Fruit fly (Drosophila melanogaster) whole organism, wandering third instar larva: Measurements from ENCODE around the gene Dref.

Experiments used
- Abd-B ChIP-seq: fragments of >200 bp; optimal IDR thresholded peaks from 2 replicates; lab custom pipeline; 2017; ENCODE audit warnings: missing biosample characterization, missing genetic modification characterization
- CG32264 ChIP-seq: fragments of 200-800 bp; sonication (Bioruptor generic); optimal IDR thresholded peaks from 2 replicates; lab custom pipeline; 2016; ENCODE audit warnings: missing biosample characterization, missing genetic modification characterization
- CG9705 ChIP-seq: fragments of 200-800 bp; sonication (Bioruptor generic); optimal IDR thresholded peaks from 2 replicates; lab custom pipeline; 2018; ENCODE audit warnings: missing biosample characterization, mild to moderate bottlenecking, missing genetic modification characterization
- CrebA ChIP-seq: fragments of 200-800 bp; sonication (Bioruptor generic); optimal IDR thresholded peaks from 2 replicates; lab custom pipeline; 2016; ENCODE audit warnings: missing biosample characterization, mild to moderate bottlenecking, missing genetic modification characterization, borderline replicate concordance
- Dfd ChIP-seq: fragments of >200 bp; optimal IDR thresholded peaks from 2 replicates; lab custom pipeline; 2017; ENCODE audit warnings: missing biosample characterization, missing genetic modification characterization
- Dif ChIP-seq: fragments of 200-275, 200-300 bp; sonication (Bioruptor generic); optimal IDR thresholded peaks from 2 replicates; lab custom pipeline; 2018; ENCODE audit warnings: missing biosample characterization, missing genetic modification characterization; ENCODE audit not compliant: partially characterized antibody
- GATAd ChIP-seq: sonication (Bioruptor generic); optimal IDR thresholded peaks from 2 replicates; lab custom pipeline; 2016; ENCODE audit warnings: missing biosample characterization, missing genetic modification characterization
- HLH106 ChIP-seq: fragments of 200-800 bp; optimal IDR thresholded peaks from 3 replicates; lab custom pipeline; 2019; ENCODE audit warnings: missing biosample characterization, mild to moderate bottlenecking, missing genetic modification characterization, moderate library complexity
- Hnf4 ChIP-seq: fragments of 200-800 bp; sonication (Bioruptor generic); optimal IDR thresholded peaks from 2 replicates; lab custom pipeline; 2016; ENCODE audit warnings: missing biosample characterization, mild to moderate bottlenecking, missing genetic modification characterization
- Hr78 ChIP-seq: fragments of >200 bp; optimal IDR thresholded peaks from 2 replicates; lab custom pipeline; 2017; ENCODE audit warnings: missing biosample characterization, missing genetic modification characterization
- Hr83 ChIP-seq: fragments of 200-300 bp; sonication (Bioruptor generic); optimal IDR thresholded peaks from 2 replicates; lab custom pipeline; 2016; ENCODE audit warnings: missing biosample characterization, mild to moderate bottlenecking, missing genetic modification characterization, moderate library complexity; ENCODE audit not compliant: poor library complexity, severe bottlenecking
- Jra ChIP-seq: sonication (Bioruptor generic); optimal IDR thresholded peaks from 2 replicates; lab custom pipeline; 2016; ENCODE audit warnings: missing biosample characterization, missing genetic modification characterization
- Mio ChIP-seq: sonication (Bioruptor generic); optimal IDR thresholded peaks from 2 replicates; lab custom pipeline; 2016; ENCODE audit warnings: missing biosample characterization, missing genetic modification characterization
- Myc ChIP-seq: fragments of >200 bp; optimal IDR thresholded peaks from 2 replicates; lab custom pipeline; 2017
- N ChIP-seq: fragments of >200 bp; optimal IDR thresholded peaks from 2 replicates; lab custom pipeline; 2018; ENCODE audit warnings: missing biosample characterization, missing external identifiers, missing genetic modification characterization
- OdsH ChIP-seq: fragments of 200-800 bp; sonication (Bioruptor generic); optimal IDR thresholded peaks from 2 replicates; lab custom pipeline; 2016; ENCODE audit warnings: missing biosample characterization, mild to moderate bottlenecking, missing genetic modification characterization
- Rel ChIP-seq, 2 experiments: fragments of 200-800 bp; sonication (Bioruptor generic) in 1 of 2; optimal IDR thresholded peaks; 2 replicates in 1 of 2; 3 replicates in 1 of 2; lab custom pipeline; 2016 to 2019; ENCODE audit warnings: mild to moderate bottlenecking in 2 of 2, missing biosample characterization in 2 of 2, missing genetic modification characterization in 2 of 2, moderate library complexity in 1 of 2
- Sp1 ChIP-seq: fragments of 200-800 bp; sonication (Bioruptor generic); optimal IDR thresholded peaks from 3 replicates; lab custom pipeline; 2019; ENCODE audit warnings: missing biosample characterization, mild to moderate bottlenecking, missing genetic modification characterization, moderate library complexity
- Vsx2 ChIP-seq: fragments of 200-300, 225-300 bp; sonication (Bioruptor generic); optimal IDR thresholded peaks from 2 replicates; lab custom pipeline; 2018; ENCODE audit warnings: missing biosample characterization, missing genetic modification characterization; ENCODE audit not compliant: partially characterized antibody
- br ChIP-seq: fragments of 200-800 bp; sonication (Bioruptor generic); optimal IDR thresholded peaks from 2 replicates; lab custom pipeline; 2016; ENCODE audit warnings: missing biosample characterization, missing genetic modification characterization
- brk ChIP-seq: fragments of 200-800 bp; sonication (Bioruptor generic); optimal IDR thresholded peaks from 2 replicates; lab custom pipeline; 2016; ENCODE audit warnings: missing biosample characterization, mild to moderate bottlenecking, missing genetic modification characterization
- dl ChIP-seq, 2 experiments: fragments of 175-275, 200-275 bp in 1 of 2; fragments of 200-275 bp in 1 of 2; sonication (Bioruptor generic); optimal IDR thresholded peaks; lab custom pipeline; 2018; ENCODE audit warnings: mild to moderate bottlenecking in 2 of 2, missing biosample characterization in 2 of 2, missing genetic modification characterization in 2 of 2, moderate library complexity in 2 of 2; ENCODE audit not compliant: partially characterized antibody in 2 of 2, insufficient read depth in 1 of 2
- dmrt93B ChIP-seq: fragments of 200-800 bp; sonication (Bioruptor generic); optimal IDR thresholded peaks from 2 replicates; lab custom pipeline; 2018; ENCODE audit warnings: missing biosample characterization, mild to moderate bottlenecking, missing genetic modification characterization
- dsf ChIP-seq: sonication (Bioruptor generic); optimal IDR thresholded peaks from 2 replicates; lab custom pipeline; 2016; ENCODE audit warnings: missing biosample characterization, missing genetic modification characterization, borderline replicate concordance
- ey ChIP-seq: fragments of 200-800 bp; sonication (Bioruptor generic); optimal IDR thresholded peaks from 2 replicates; lab custom pipeline; 2016; ENCODE audit warnings: missing biosample characterization, missing genetic modification characterization
- foxo ChIP-seq, 2 experiments: fragments of 200-800 bp; sonication (Bioruptor generic); optimal IDR thresholded peaks; 2 replicates in 1 of 2; 3 replicates in 1 of 2; lab custom pipeline; 2016 to 2017; ENCODE audit warnings: missing biosample characterization in 2 of 2, missing genetic modification characterization in 2 of 2
- fru ChIP-seq: fragments of 200-800 bp; sonication (Bioruptor generic); optimal IDR thresholded peaks from 3 replicates; lab custom pipeline; 2016; ENCODE audit warnings: missing biosample characterization, mild to moderate bottlenecking, missing genetic modification characterization
- h ChIP-seq: fragments of 200-800 bp; sonication (Bioruptor generic); optimal IDR thresholded peaks from 3 replicates; lab custom pipeline; 2016; ENCODE audit warnings: missing biosample characterization, mild to moderate bottlenecking, missing genetic modification characterization
- jim ChIP-seq: fragments of 175-275, 200-325 bp; sonication (Bioruptor generic); optimal IDR thresholded peaks from 2 replicates; lab custom pipeline; 2016; ENCODE audit warnings: missing biosample characterization, mild to moderate bottlenecking, missing genetic modification characterization
- lola ChIP-seq: fragments of >200 bp; optimal IDR thresholded peaks from 2 replicates; lab custom pipeline; 2017; ENCODE audit warnings: missing biosample characterization, missing genetic modification characterization
- pan ChIP-seq: fragments of >200 bp; optimal IDR thresholded peaks from 2 replicates; lab custom pipeline; 2017
- psq ChIP-seq: fragments of 200-800 bp; sonication (Bioruptor generic); optimal IDR thresholded peaks from 3 replicates; lab custom pipeline; 2017; ENCODE audit warnings: missing biosample characterization, mild to moderate bottlenecking, missing genetic modification characterization, moderate library complexity
- rgr ChIP-seq: fragments of 200-800 bp; sonication (Bioruptor generic); optimal IDR thresholded peaks from 3 replicates; lab custom pipeline; 2016; ENCODE audit warnings: missing biosample characterization, mild to moderate bottlenecking, missing genetic modification characterization
- sage ChIP-seq: fragments of 200-800 bp; sonication (Bioruptor generic); optimal IDR thresholded peaks from 2 replicates; lab custom pipeline; 2016; ENCODE audit warnings: missing biosample characterization, mild to moderate bottlenecking, missing genetic modification characterization
- sv ChIP-seq: fragments of 200-800 bp; sonication (Bioruptor generic); optimal IDR thresholded peaks from 3 replicates; lab custom pipeline; 2016; ENCODE audit warnings: missing biosample characterization, missing genetic modification characterization
- tai ChIP-seq: sonication (Bioruptor generic); optimal IDR thresholded peaks from 2 replicates; lab custom pipeline; 2016; ENCODE audit warnings: missing biosample characterization, missing genetic modification characterization
- usp ChIP-seq: fragments of >200 bp; optimal IDR thresholded peaks from 2 replicates; lab custom pipeline; 2017; ENCODE audit warnings: missing biosample characterization, missing genetic modification characterization
- woc ChIP-seq: sonication (Bioruptor generic); optimal IDR thresholded peaks from 2 replicates; lab custom pipeline; 2016; ENCODE audit warnings: missing biosample characterization, mild to moderate bottlenecking, missing genetic modification characterization

Dref gene

dm6 chr2L:10009800-10010658 lies 43.0 kb upstream of the Dref start:
- TF ChIP-seq pan (no peak), CG9705 (GFP tag; lab: Kevin White, UChicago) (peak; percentile 98), lola (GFP tag; lab: Kevin White, UChicago) (no peak), sage (GFP tag; lab: Kevin White, UChicago) (peak; percentile 98), tai (GFP tag; lab: Kevin White, UChicago) (peak; percentile 98), dmrt93B (peak; percentile 98), rgr (GFP tag; lab: Kevin White, UChicago) (peak; percentile 99), brk (peak; percentile 96), fru (GFP tag; lab: Kevin White, UChicago) (peak; percentile 99), dsf (peak; percentile 96), Hnf4 (GFP tag; lab: Kevin White, UChicago) (peak; percentile 99), jim (GFP tag; lab: Kevin White, UChicago) (peak; percentile 95), CG32264 (GFP tag; lab: Kevin White, UChicago) (peak; percentile 98), N (no peak), GATAd (peak; percentile 98), Vsx2 (GFP tag; lab: Kevin White, UChicago) (peak; percentile 35), Hr78 (GFP tag; lab: Kevin White, UChicago) (no peak), Myc (no peak), ey (GFP tag; lab: Kevin White, UChicago) (peak; percentile 100), Jra (GFP tag; lab: Kevin White, UChicago) (peak; percentile 98), Sp1 (GFP tag; lab: Kevin White, UChicago) (peak; percentile 98), br (GFP tag; lab: Kevin White, UChicago) (peak; percentile 99), CrebA (GFP tag; lab: Kevin White, UChicago) (peak; percentile 81), Dif (GFP tag; lab: Kevin White, UChicago) (peak; percentile 26), psq (GFP tag; lab: Kevin White, UChicago) (peak; percentile 98), Hr83 (GFP tag; lab: Kevin White, UChicago) (peak; percentile 99), OdsH (GFP tag; lab: Kevin White, UChicago) (peak; percentile 100), sv (peak; percentile 94), Dfd (GFP tag; lab: Kevin White, UChicago) (peak; percentile 84), woc (GFP tag; lab: Kevin White, UChicago) (peak; percentile 97), HLH106 (tag; lab: Kevin White, UChicago) (peak; percentile 99), Rel (GFP tag; optimal IDR thresholded peaks at IDR 0.05; lab: Kevin White, UChicago) (peak; percentile 95), Rel (tag; optimal IDR thresholded peaks at IDR 0.05; lab: Kevin White, UChicago) (peak; percentile 87), h (GFP tag; lab: Kevin White, UChicago) (peak; percentile 100), dl (GFP tag; optimal IDR thresholded peaks at IDR 0.05; lab: Kevin White, UChicago; ENCODE audit: insufficient read depth in 1 of 2, partially characterized antibody in 2 of 2) (peak; percentile 42 to 70), usp (GFP tag; lab: Kevin White, UChicago) (no peak), foxo (GFP tag; optimal IDR thresholded peaks at IDR 0.05; lab: Kevin White, UChicago) (peak; percentile 97 to 100), Abd-B (GFP tag; lab: Kevin White, UChicago) (no peak), Mio (GFP tag; lab: Kevin White, UChicago) (peak; percentile 95)

DNA sequence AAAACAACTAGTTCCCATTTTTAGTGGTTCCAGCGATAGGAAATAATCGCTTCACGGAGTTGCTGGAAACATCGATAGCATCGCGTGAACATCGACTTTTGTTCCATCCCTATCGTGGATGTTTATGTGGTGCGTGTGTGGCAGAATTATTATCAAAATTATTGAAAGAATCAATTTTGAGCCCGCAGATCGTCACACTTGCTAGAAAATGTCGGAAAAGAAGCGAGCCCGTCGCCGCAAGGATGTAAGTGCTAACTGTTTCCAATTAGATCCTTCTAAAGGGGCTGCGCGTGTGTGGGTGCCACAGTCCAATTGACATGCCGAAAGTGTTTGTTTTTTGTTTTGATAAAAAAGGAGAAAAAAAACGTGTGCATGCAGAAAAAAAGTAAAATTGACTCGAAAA lies 42.3 kb upstream of the Dref start, which contains the start of gene Trp1:
TSS of gene Trp1 (plus strand) at position 89 of the 403 bp plus-strand sequence.
- TF ChIP-seq brk (peak; percentile 18), Dif (GFP tag; lab: Kevin White, UChicago) (no peak), OdsH (GFP tag; lab: Kevin White, UChicago) (no peak), Hr83 (GFP tag; lab: Kevin White, UChicago) (peak; percentile 37), Dfd (GFP tag; lab: Kevin White, UChicago) (no peak), Mio (GFP tag; lab: Kevin White, UChicago) (no peak), h (GFP tag; lab: Kevin White, UChicago) (no peak), dsf (no peak), Vsx2 (GFP tag; lab: Kevin White, UChicago) (peak; percentile 57), tai (GFP tag; lab: Kevin White, UChicago) (peak; percentile 61), N (no peak), dmrt93B (no peak), GATAd (no peak), Hnf4 (GFP tag; lab: Kevin White, UChicago) (peak; percentile 23), Jra (GFP tag; lab: Kevin White, UChicago) (no peak), woc (GFP tag; lab: Kevin White, UChicago) (peak; percentile 12), sage (GFP tag; lab: Kevin White, UChicago) (no peak), Myc (no peak)
